Worm (Caenorhabditis elegans): ENCODE data around the gene npr-21.

- TF ChIP-seq nhr-28 (tag; optimal IDR thresholded peaks at IDR 0.05) (no peak), aly-2 (tag; optimal IDR thresholded peaks at IDR 0.05) (no peak), nhr-77 (tag; optimal IDR thresholded peaks at IDR 0.05) (peak; percentile 91), jun-1 (tag; optimal IDR thresholded peaks at IDR 0.05) (peak; percentile 76), nhr-11 (tag; optimal IDR thresholded peaks at IDR 0.05) (no peak), fos-1 (tag; optimal IDR thresholded peaks at IDR 0.05) (no peak)
Observed at ce11 chrX:17181220-17181619, 23.5 kb upstream of the npr-21 start.

Measured in whole organism, L3 larva.